Worm (Caenorhabditis elegans) whole organism, L4/young adult: Measurements from ENCODE around the gene gst-23.

Experiments used
- W03F9.2 ChIP-seq: fragments of 150-350 bp; optimal IDR thresholded peaks from 2 replicates; lab custom pipeline; 2014; ENCODE audit warnings: missing biosample characterization, missing genetic modification characterization
- dao-5 ChIP-seq: sonication (generic microtip); optimal IDR thresholded peaks from 2 replicates; lab custom pipeline; 2016; ENCODE audit warnings: missing genotype, missing genetic modification characterization, moderate library complexity, missing compliant biosample characterization

DNA sequence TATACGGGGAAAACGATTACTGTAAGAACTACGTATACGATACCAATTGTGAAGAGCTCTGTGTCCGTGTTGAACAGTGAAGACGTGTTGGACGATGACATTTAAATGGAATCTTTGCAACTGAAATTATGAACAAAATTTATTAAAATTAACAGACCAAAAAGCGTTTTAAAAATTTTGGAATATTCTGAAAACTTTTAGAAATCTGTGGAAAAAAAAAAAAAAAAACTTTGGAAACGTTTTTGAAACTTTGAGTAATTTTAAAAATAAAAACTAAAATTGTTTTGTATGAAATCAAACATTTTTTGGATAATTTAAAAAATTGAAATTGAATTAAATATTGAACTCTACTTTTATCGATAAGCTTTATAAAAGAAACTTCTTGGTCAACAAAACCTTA lies 13.0 kb downstream of the gst-23 start, which contains the start of gene srt-63:
- TF ChIP-seq dao-5 (tag; lab: Kevin White, UChicago) (no peak), W03F9.2 (no peak)
